Fruit fly (Drosophila melanogaster) whole organism, prepupa: Measurements from ENCODE around the gene CG32537.

ENCODE experiments used
- CG11294 ChIP-seq: fragments of 200-800 bp; sonication (Bioruptor generic); IDR thresholded peaks from 2 replicates; pipeline ENCODE4 v1.3.6; 2022; ENCODE audit warnings: missing biosample characterization, missing genetic modification characterization
- CG11762 ChIP-seq: fragments of 200-800 bp; sonication (Bioruptor generic); optimal IDR thresholded peaks from 3 replicates; lab custom pipeline; 2016; ENCODE audit warnings: missing biosample characterization, missing genetic modification characterization; ENCODE audit not compliant: insufficient read depth
- CG11902 ChIP-seq: fragments of 200-800 bp; sonication (Bioruptor generic); optimal IDR thresholded peaks from 3 replicates; lab custom pipeline; 2016; ENCODE audit warnings: missing biosample characterization, missing genetic modification characterization
- CG1621 ChIP-seq: fragments of 200-800 bp; sonication (Bioruptor generic); optimal IDR thresholded peaks from 3 replicates; lab custom pipeline; 2018; ENCODE audit warnings: missing biosample characterization, mild to moderate bottlenecking, missing genetic modification characterization
- CG16779 ChIP-seq: fragments of 200-800 bp; sonication (Bioruptor generic); optimal IDR thresholded peaks from 3 replicates; lab custom pipeline; 2017; ENCODE audit warnings: missing biosample characterization, mild to moderate bottlenecking, missing genetic modification characterization
- CG3032 ChIP-seq: fragments of 200-800 bp; optimal IDR thresholded peaks from 2 replicates; lab custom pipeline; 2019; ENCODE audit warnings: missing biosample characterization, mild to moderate bottlenecking, missing genetic modification characterization, moderate library complexity
- CG31627 ChIP-seq: fragments of 200-800 bp; sonication (Bioruptor generic); optimal IDR thresholded peaks from 3 replicates; lab custom pipeline; 2016; ENCODE audit warnings: missing biosample characterization, missing genetic modification characterization
- CG32006 ChIP-seq: fragments of 200-800 bp; sonication (Bioruptor generic); optimal IDR thresholded peaks from 3 replicates; lab custom pipeline; 2017; ENCODE audit warnings: missing biosample characterization, mild to moderate bottlenecking, missing genetic modification characterization
- CG4318 ChIP-seq: fragments of 200-800 bp; sonication (Bioruptor generic); optimal IDR thresholded peaks from 3 replicates; lab custom pipeline; 2017; ENCODE audit warnings: missing biosample characterization, mild to moderate bottlenecking, missing genetic modification characterization
- CG6163 ChIP-seq: fragments of 200-800 bp; sonication (Bioruptor generic); IDR thresholded peaks from 3 replicates; pipeline ENCODE4 v1.3.6; 2022; ENCODE audit warnings: missing biosample characterization, missing genetic modification characterization
- CG6792 ChIP-seq: fragments of 200-800 bp; sonication (Bioruptor generic); optimal IDR thresholded peaks from 3 replicates; lab custom pipeline; 2016; ENCODE audit warnings: missing biosample characterization, missing genetic modification characterization
- CG6854 ChIP-seq: fragments of 200-800 bp; sonication (Bioruptor generic); optimal IDR thresholded peaks from 2 replicates; lab custom pipeline; 2017; ENCODE audit warnings: missing biosample characterization, mild to moderate bottlenecking, missing genetic modification characterization
- CG7368 ChIP-seq: fragments of 200-800 bp; sonication (Bioruptor generic); optimal IDR thresholded peaks from 3 replicates; lab custom pipeline; 2016; ENCODE audit warnings: missing biosample characterization, missing genetic modification characterization
- CG8119 ChIP-seq: fragments of 200-800 bp; sonication (Bioruptor generic); IDR thresholded peaks from 3 replicates; pipeline ENCODE4 v1.3.6; 2022; ENCODE audit warnings: missing biosample characterization, missing genetic modification characterization
- CG8319 ChIP-seq: fragments of 200-800 bp; sonication (Bioruptor generic); optimal IDR thresholded peaks from 3 replicates; lab custom pipeline; 2016; ENCODE audit warnings: missing biosample characterization, missing genetic modification characterization
- CG8632 ChIP-seq: fragments of 200-800 bp; sonication (Bioruptor generic); optimal IDR thresholded peaks from 3 replicates; lab custom pipeline; 2016; ENCODE audit warnings: missing biosample characterization, missing genetic modification characterization
- CG9139 ChIP-seq: fragments of 200-800 bp; sonication (Bioruptor generic); optimal IDR thresholded peaks from 3 replicates; lab custom pipeline; 2017; ENCODE audit warnings: missing biosample characterization, mild to moderate bottlenecking, missing genetic modification characterization
- Eip78C ChIP-seq: fragments of 200-800 bp; sonication (Bioruptor generic); peaks from one replicate; lab custom pipeline; 2016; ENCODE audit warnings: missing biosample characterization, missing genetic modification characterization
- Ets96B ChIP-seq: fragments of 200-800 bp; optimal IDR thresholded peaks from 2 replicates; lab custom pipeline; 2019; ENCODE audit warnings: missing biosample characterization, mild to moderate bottlenecking, missing genetic modification characterization, moderate library complexity
- Hr38 ChIP-seq: sonication (Bioruptor generic); optimal IDR thresholded peaks from 2 replicates; lab custom pipeline; 2016; ENCODE audit warnings: missing biosample characterization, missing genetic modification characterization
- Hr4 ChIP-seq: fragments of 200-800 bp; sonication (Bioruptor generic); optimal IDR thresholded peaks from 3 replicates; lab custom pipeline; 2016; ENCODE audit warnings: missing biosample characterization, missing genetic modification characterization
- Lpt ChIP-seq: fragments of 200-800 bp; sonication (Bioruptor generic); optimal IDR thresholded peaks from 3 replicates; lab custom pipeline; 2016; ENCODE audit warnings: missing biosample characterization, missing genetic modification characterization
- Smox ChIP-seq: fragments of 200-800 bp; sonication (Bioruptor generic); optimal IDR thresholded peaks from 3 replicates; lab custom pipeline; 2016; ENCODE audit warnings: missing biosample characterization, missing genetic modification characterization
- Sox15 ChIP-seq: fragments of 200-800 bp; sonication (Bioruptor generic); optimal IDR thresholded peaks from 3 replicates; lab custom pipeline; 2016; ENCODE audit warnings: missing biosample characterization, missing genetic modification characterization
- achi ChIP-seq: fragments of 200-800 bp; sonication (Bioruptor generic); optimal IDR thresholded peaks from 3 replicates; lab custom pipeline; 2016; ENCODE audit warnings: missing biosample characterization, missing genetic modification characterization
- acj6 ChIP-seq: fragments of 200-800 bp; sonication (Bioruptor generic); optimal IDR thresholded peaks from 3 replicates; lab custom pipeline; 2016; ENCODE audit warnings: missing biosample characterization, missing genetic modification characterization
- cyc ChIP-seq: fragments of 200-800 bp; sonication (Bioruptor generic); optimal IDR thresholded peaks from 3 replicates; lab custom pipeline; 2016; ENCODE audit warnings: missing biosample characterization, missing genetic modification characterization
- dac ChIP-seq: fragments of 200-800 bp; sonication (Bioruptor generic); optimal IDR thresholded peaks from 2 replicates; lab custom pipeline; 2017; ENCODE audit warnings: missing biosample characterization, mild to moderate bottlenecking, missing genetic modification characterization
- dsx ChIP-seq: fragments of 200-800 bp; optimal IDR thresholded peaks from 3 replicates; lab custom pipeline; 2019; ENCODE audit warnings: missing biosample characterization, mild to moderate bottlenecking, missing genetic modification characterization, moderate library complexity; ENCODE audit not compliant: poor library complexity, severe bottlenecking
- eg ChIP-seq: fragments of 200-800 bp; sonication (Bioruptor generic); IDR thresholded peaks from 3 replicates; pipeline ENCODE4 v1.3.6; 2022; ENCODE audit warnings: missing biosample characterization, missing genetic modification characterization
- esn ChIP-seq: fragments of 200-800 bp; sonication (Bioruptor generic); optimal IDR thresholded peaks from 2 replicates; lab custom pipeline; 2016; ENCODE audit warnings: missing biosample characterization, mild to moderate bottlenecking, missing genetic modification characterization, moderate library complexity
- fd85E ChIP-seq: fragments of 200-800 bp; sonication (Bioruptor generic); optimal IDR thresholded peaks from 3 replicates; lab custom pipeline; 2016; ENCODE audit warnings: missing biosample characterization, missing genetic modification characterization
- fkh ChIP-seq: fragments of 200-800 bp; sonication (Bioruptor generic); optimal IDR thresholded peaks from 3 replicates; lab custom pipeline; 2017; ENCODE audit warnings: missing biosample characterization, mild to moderate bottlenecking, missing genetic modification characterization, moderate library complexity
- lz ChIP-seq: fragments of 200-800 bp; sonication (Bioruptor generic); optimal IDR thresholded peaks from 3 replicates; lab custom pipeline; 2016; ENCODE audit warnings: missing biosample characterization, missing genetic modification characterization
- net ChIP-seq: fragments of 200-800 bp; sonication (Bioruptor generic); optimal IDR thresholded peaks from 3 replicates; lab custom pipeline; 2016; ENCODE audit warnings: missing biosample characterization, missing genetic modification characterization
- pdm3 ChIP-seq: fragments of 200-800 bp; sonication (Bioruptor generic); optimal IDR thresholded peaks from 3 replicates; lab custom pipeline; 2016; ENCODE audit warnings: missing biosample characterization, missing genetic modification characterization
- salr ChIP-seq, 2 experiments: fragments of 200-800 bp; sonication (Bioruptor generic); optimal IDR thresholded peaks; 3 replicates each; lab custom pipeline; 2016 to 2018; ENCODE audit warnings: missing biosample characterization in 2 of 2, missing genetic modification characterization in 2 of 2, mild to moderate bottlenecking in 1 of 2
- ss ChIP-seq, 2 experiments: fragments of 200-800 bp; sonication (Bioruptor generic); optimal IDR thresholded peaks; 2 replicates in 1 of 2; 3 replicates in 1 of 2; lab custom pipeline; 2017 to 2018; ENCODE audit warnings: mild to moderate bottlenecking in 2 of 2, missing biosample characterization in 2 of 2, missing genetic modification characterization in 2 of 2, moderate library complexity in 1 of 2
- svp ChIP-seq: fragments of 200-800 bp; sonication (Bioruptor generic); peaks from one replicate; lab custom pipeline; 2016; ENCODE audit warnings: missing biosample characterization, missing genetic modification characterization
- topi ChIP-seq: fragments of 200-800 bp; sonication (Bioruptor generic); optimal IDR thresholded peaks from 3 replicates; lab custom pipeline; 2016; ENCODE audit warnings: missing biosample characterization, missing genetic modification characterization
- vri ChIP-seq: fragments of 200-800 bp; sonication (Bioruptor generic); optimal IDR thresholded peaks from 3 replicates; lab custom pipeline; 2016; ENCODE audit warnings: missing biosample characterization, mild to moderate bottlenecking, missing genetic modification characterization

Gene CG32537

DNA sequence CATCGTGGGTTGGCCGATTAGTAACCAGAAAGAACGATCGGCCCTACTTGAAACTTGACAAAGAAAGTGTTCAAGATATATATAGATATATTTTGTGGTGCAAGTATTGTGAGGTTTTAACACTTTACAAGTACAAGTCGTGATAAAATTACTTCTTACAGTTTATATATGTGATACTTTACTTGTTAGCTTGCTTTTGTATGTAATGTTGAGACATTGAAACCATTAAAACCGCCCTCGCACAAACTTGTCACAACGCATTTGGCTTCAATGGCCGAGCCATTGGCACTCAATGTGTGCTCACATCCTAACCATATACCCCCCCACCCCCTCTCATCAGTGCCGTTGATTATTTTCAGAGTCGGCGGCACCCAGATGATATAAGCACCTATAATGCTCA is 18.6 kb upstream of the CG32537 start:
- no peak for TF ChIP-seq fkh (GFP tag; lab: Kevin White, UChicago)
- no peak for TF ChIP-seq Lpt (GFP tag; lab: Kevin White, UChicago)
- TF ChIP-seq CG11762 (GFP tag; lab: Kevin White, UChicago) = no peak
- no peak for TF ChIP-seq achi (GFP tag; lab: Kevin White, UChicago)
- no peak for TF ChIP-seq dsx (GFP tag; lab: Kevin White, UChicago)
- no peak for TF ChIP-seq CG1621 (tag; lab: Kevin White, UChicago)

DNA sequence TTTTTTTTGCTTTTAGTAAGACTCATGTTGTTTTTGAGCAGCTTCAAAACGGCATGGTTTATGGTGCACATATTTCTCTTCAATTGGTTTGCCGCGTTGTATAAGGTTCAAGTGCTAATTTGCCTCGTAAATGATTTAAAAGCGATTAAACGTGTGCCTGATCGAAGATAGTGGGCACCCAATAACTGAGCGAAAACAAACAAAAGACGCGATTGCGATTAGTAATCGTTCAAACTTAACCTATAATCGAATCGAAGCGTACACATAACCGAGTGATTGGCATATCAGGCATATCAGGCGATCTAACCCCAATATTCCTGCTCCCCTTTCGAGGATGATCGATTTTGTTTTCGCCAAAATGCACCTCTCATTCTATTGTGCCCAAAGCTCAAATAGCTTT is 17.7 kb upstream of the CG32537 start:
- TF ChIP-seq svp = peak; percentile 43
- TF ChIP-seq CG8632 (GFP tag; lab: Kevin White, UChicago) = no peak
- peak; percentile 78 for TF ChIP-seq vri (GFP tag; lab: Kevin White, UChicago)

DNA sequence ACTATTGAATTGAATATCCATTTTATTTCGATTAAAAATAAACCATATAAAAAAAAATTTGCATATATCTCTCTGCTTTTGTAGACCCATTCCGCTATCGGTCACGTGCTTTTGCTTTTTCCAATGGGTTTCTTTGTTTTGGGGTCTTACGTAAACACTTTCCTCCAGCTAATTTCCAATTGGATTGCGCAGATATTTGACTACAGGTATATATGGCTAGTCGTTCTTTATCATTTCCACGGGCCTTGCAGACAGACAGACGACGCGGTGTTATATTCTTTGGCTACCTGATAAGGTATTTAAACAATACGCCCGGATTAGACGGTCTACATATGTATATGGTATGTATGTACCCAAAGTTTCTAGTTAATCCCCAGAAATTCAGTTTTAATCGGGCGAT is 17.0 kb upstream of the CG32537 start:
- TF ChIP-seq acj6 = no peak
- TF ChIP-seq Hr4 = no peak
- no peak for TF ChIP-seq lz (GFP tag; lab: Kevin White, UChicago)
- peak; percentile 73 for TF ChIP-seq vri (GFP tag; lab: Kevin White, UChicago)
- no peak for TF ChIP-seq CG9139 (GFP tag; lab: Kevin White, UChicago)
- no peak for TF ChIP-seq CG7368
- TF ChIP-seq CG8319 (GFP tag; lab: Kevin White, UChicago) = no peak
- peak; percentile 14 for TF ChIP-seq Eip78C
- no peak for TF ChIP-seq CG11294 (GFP tag; lab: Robert Waterston, UW)
- no peak for TF ChIP-seq CG6854 (GFP tag; lab: Kevin White, UChicago)
- no peak for TF ChIP-seq CG6163 (GFP tag; lab: Robert Waterston, UW)
- TF ChIP-seq CG3032 (tag; lab: Kevin White, UChicago) = no peak
- no peak for TF ChIP-seq ss (GFP tag; optimal IDR thresholded peaks at IDR 0.05; lab: Kevin White, UChicago)
- TF ChIP-seq esn (GFP tag; lab: Kevin White, UChicago) = no peak
- TF ChIP-seq achi (GFP tag; lab: Kevin White, UChicago) = no peak
- TF ChIP-seq dac (GFP tag; lab: Kevin White, UChicago) = no peak
- no peak for TF ChIP-seq net (GFP tag; lab: Kevin White, UChicago)
- TF ChIP-seq CG8632 (GFP tag; lab: Kevin White, UChicago) = no peak
- TF ChIP-seq eg = no peak
- peak; percentile 1 for TF ChIP-seq fkh (GFP tag; lab: Kevin White, UChicago)
- no peak for TF ChIP-seq Smox
- TF ChIP-seq CG31627 (GFP tag; lab: Kevin White, UChicago) = no peak
- no peak for TF ChIP-seq Sox15 (GFP tag; lab: Kevin White, UChicago)
- TF ChIP-seq CG4318 (GFP tag; lab: Kevin White, UChicago) = no peak

DNA sequence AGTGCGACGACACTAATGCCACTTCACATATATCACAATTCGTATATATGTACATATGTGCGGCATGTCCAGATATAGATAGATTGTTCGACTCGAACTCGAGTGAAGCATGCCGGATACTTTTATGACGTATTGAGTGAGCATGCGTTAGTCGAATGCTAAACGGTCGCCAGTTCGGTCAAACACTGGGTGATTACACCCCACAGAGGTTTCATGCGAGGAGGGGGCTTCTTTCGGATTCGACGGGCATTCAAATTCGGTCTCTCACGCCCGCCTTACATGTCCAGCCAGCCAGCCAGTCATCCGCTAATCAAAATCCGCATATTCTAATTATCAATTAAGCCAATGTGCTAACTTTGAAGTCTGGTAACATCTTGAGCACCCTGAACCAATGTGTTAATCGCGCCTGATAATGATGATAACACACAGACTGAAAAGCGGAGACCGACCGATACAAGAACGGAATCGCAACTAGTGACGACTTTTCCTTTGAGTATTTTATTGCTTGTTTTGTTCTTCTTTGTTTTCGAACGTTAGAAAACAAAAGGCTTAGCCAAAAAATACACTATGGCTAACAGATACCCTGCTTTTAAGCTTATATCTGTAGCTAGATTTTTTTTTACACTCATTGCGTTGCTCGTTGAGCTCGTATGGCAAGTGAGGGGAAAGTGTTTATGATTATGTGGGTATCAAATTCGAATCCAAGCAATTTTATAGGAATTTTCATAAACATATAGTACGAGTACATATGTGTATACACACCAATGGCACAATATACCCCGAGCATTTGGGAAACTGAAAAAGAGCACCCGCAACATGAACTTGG is 15.7 kb upstream of the CG32537 start:
- TF ChIP-seq vri (GFP tag; lab: Kevin White, UChicago) (peak; percentile 68), salr (GFP tag; optimal IDR thresholded peaks at IDR 0.05; lab: Kevin White, UChicago) (no peak)

dm6 chrX:19289318-19289970 is 13.1 kb upstream of the CG32537 start:
- TF ChIP-seq Eip78C (peak; percentile 99), CG8119 (GFP tag; lab: Robert Waterston, UW) (peak; percentile 94), Hr38 (GFP tag; lab: Kevin White, UChicago) (peak; percentile 81), acj6 (peak; percentile 96), achi (GFP tag; lab: Kevin White, UChicago) (peak; percentile 94), topi (GFP tag; lab: Kevin White, UChicago) (peak; percentile 99), cyc (GFP tag; lab: Kevin White, UChicago) (peak; percentile 99), eg (peak; percentile 97), CG6792 (GFP tag; lab: Kevin White, UChicago) (peak; percentile 98), CG9139 (GFP tag; lab: Kevin White, UChicago) (peak; percentile 94), pdm3 (GFP tag; lab: Kevin White, UChicago) (peak; percentile 98), Ets96B (tag; lab: Kevin White, UChicago) (peak; percentile 92), CG32006 (GFP tag; lab: Kevin White, UChicago) (peak; percentile 93), CG8319 (GFP tag; lab: Kevin White, UChicago) (peak; percentile 97), CG6854 (GFP tag; lab: Kevin White, UChicago) (peak; percentile 97), CG11902 (GFP tag; lab: Kevin White, UChicago) (peak; percentile 98), CG16779 (peak; percentile 89), Hr4 (peak; percentile 95), fd85E (GFP tag; lab: Kevin White, UChicago) (peak; percentile 90)
